Fruit fly (Drosophila melanogaster) whole organism, prepupa: Measurements from ENCODE around the gene CG13639.

Experiments used
- Blimp-1 ChIP-seq: fragments of 200-800 bp; sonication (Bioruptor generic); optimal IDR thresholded peaks from 3 replicates; lab custom pipeline; 2017; ENCODE audit warnings: missing biosample characterization, missing genetic modification characterization, mild to moderate bottlenecking, moderate library complexity, missing genetic modification reagents
- CG10631 ChIP-seq: fragments of 200-800 bp; sonication (Bioruptor generic); optimal IDR thresholded peaks from 2 replicates; lab custom pipeline; 2016; ENCODE audit warnings: missing biosample characterization, missing genetic modification characterization
- CG10669 ChIP-seq: fragments of 200-800 bp; sonication (Bioruptor generic); optimal IDR thresholded peaks from 3 replicates; lab custom pipeline; 2018; ENCODE audit warnings: missing biosample characterization, mild to moderate bottlenecking, missing genetic modification characterization, moderate library complexity
- CG11762 ChIP-seq: fragments of 200-800 bp; sonication (Bioruptor generic); optimal IDR thresholded peaks from 3 replicates; lab custom pipeline; 2016; ENCODE audit warnings: missing biosample characterization, missing genetic modification characterization; ENCODE audit not compliant: insufficient read depth
- CG11902 ChIP-seq: fragments of 200-800 bp; sonication (Bioruptor generic); optimal IDR thresholded peaks from 3 replicates; lab custom pipeline; 2016; ENCODE audit warnings: missing biosample characterization, missing genetic modification characterization
- CG15336 ChIP-seq: fragments of 200-800 bp; sonication (Bioruptor generic); IDR thresholded peaks from 2 replicates; pipeline ENCODE4 v1.3.6; 2022; ENCODE audit warnings: missing biosample characterization, missing genetic modification characterization
- CG16779 ChIP-seq: fragments of 200-800 bp; sonication (Bioruptor generic); optimal IDR thresholded peaks from 3 replicates; lab custom pipeline; 2017; ENCODE audit warnings: missing biosample characterization, mild to moderate bottlenecking, missing genetic modification characterization
- CG3032 ChIP-seq: fragments of 200-800 bp; optimal IDR thresholded peaks from 2 replicates; lab custom pipeline; 2019; ENCODE audit warnings: missing biosample characterization, mild to moderate bottlenecking, missing genetic modification characterization, moderate library complexity
- CG31627 ChIP-seq: fragments of 200-800 bp; sonication (Bioruptor generic); optimal IDR thresholded peaks from 3 replicates; lab custom pipeline; 2016; ENCODE audit warnings: missing biosample characterization, missing genetic modification characterization
- CG32006 ChIP-seq: fragments of 200-800 bp; sonication (Bioruptor generic); optimal IDR thresholded peaks from 3 replicates; lab custom pipeline; 2017; ENCODE audit warnings: missing biosample characterization, mild to moderate bottlenecking, missing genetic modification characterization
- CG34406 ChIP-seq: fragments of 200-800 bp; sonication (Bioruptor generic); optimal IDR thresholded peaks from 3 replicates; lab custom pipeline; 2016; ENCODE audit warnings: missing biosample characterization, missing genetic modification characterization
- CG3919 ChIP-seq: fragments of 200-800 bp; sonication (Bioruptor generic); optimal IDR thresholded peaks from 3 replicates; lab custom pipeline; 2016; ENCODE audit warnings: missing biosample characterization, missing genetic modification characterization
- CG4318 ChIP-seq: fragments of 200-800 bp; sonication (Bioruptor generic); optimal IDR thresholded peaks from 3 replicates; lab custom pipeline; 2017; ENCODE audit warnings: missing biosample characterization, mild to moderate bottlenecking, missing genetic modification characterization
- CG6276 ChIP-seq: fragments of 200-800 bp; sonication (Bioruptor generic); optimal IDR thresholded peaks from 2 replicates; lab custom pipeline; 2017; ENCODE audit warnings: missing biosample characterization, mild to moderate bottlenecking, missing genetic modification characterization
- CG6792 ChIP-seq: fragments of 200-800 bp; sonication (Bioruptor generic); optimal IDR thresholded peaks from 3 replicates; lab custom pipeline; 2016; ENCODE audit warnings: missing biosample characterization, missing genetic modification characterization
- CG6854 ChIP-seq: fragments of 200-800 bp; sonication (Bioruptor generic); optimal IDR thresholded peaks from 2 replicates; lab custom pipeline; 2017; ENCODE audit warnings: missing biosample characterization, mild to moderate bottlenecking, missing genetic modification characterization
- CG7368 ChIP-seq: fragments of 200-800 bp; sonication (Bioruptor generic); optimal IDR thresholded peaks from 3 replicates; lab custom pipeline; 2016; ENCODE audit warnings: missing biosample characterization, missing genetic modification characterization
- CG8119 ChIP-seq: fragments of 200-800 bp; sonication (Bioruptor generic); IDR thresholded peaks from 3 replicates; pipeline ENCODE4 v1.3.6; 2022; ENCODE audit warnings: missing biosample characterization, missing genetic modification characterization
- CG8319 ChIP-seq: fragments of 200-800 bp; sonication (Bioruptor generic); optimal IDR thresholded peaks from 3 replicates; lab custom pipeline; 2016; ENCODE audit warnings: missing biosample characterization, missing genetic modification characterization
- CG8632 ChIP-seq: fragments of 200-800 bp; sonication (Bioruptor generic); optimal IDR thresholded peaks from 3 replicates; lab custom pipeline; 2016; ENCODE audit warnings: missing biosample characterization, missing genetic modification characterization
- CG9139 ChIP-seq: fragments of 200-800 bp; sonication (Bioruptor generic); optimal IDR thresholded peaks from 3 replicates; lab custom pipeline; 2017; ENCODE audit warnings: missing biosample characterization, mild to moderate bottlenecking, missing genetic modification characterization
- Eip75B ChIP-seq: fragments of 200-800 bp; sonication (Bioruptor generic); optimal IDR thresholded peaks from 3 replicates; lab custom pipeline; 2016; ENCODE audit warnings: missing biosample characterization, missing genetic modification characterization
- Eip78C ChIP-seq: fragments of 200-800 bp; sonication (Bioruptor generic); peaks from one replicate; lab custom pipeline; 2016; ENCODE audit warnings: missing biosample characterization, missing genetic modification characterization
- Eip93F ChIP-seq: fragments of 200-800 bp; sonication (Bioruptor generic); optimal IDR thresholded peaks from 2 replicates; lab custom pipeline; 2016; ENCODE audit warnings: missing biosample characterization, mild to moderate bottlenecking, missing genetic modification characterization
- Hr38 ChIP-seq: sonication (Bioruptor generic); optimal IDR thresholded peaks from 2 replicates; lab custom pipeline; 2016; ENCODE audit warnings: missing biosample characterization, missing genetic modification characterization
- Hr39 ChIP-seq: fragments of 200-800 bp; sonication (Bioruptor generic); optimal IDR thresholded peaks from 2 replicates; lab custom pipeline; 2016; ENCODE audit warnings: missing biosample characterization, missing genetic modification characterization
- Hr4 ChIP-seq: fragments of 200-800 bp; sonication (Bioruptor generic); optimal IDR thresholded peaks from 3 replicates; lab custom pipeline; 2016; ENCODE audit warnings: missing biosample characterization, missing genetic modification characterization
- OdsH ChIP-seq: fragments of 200-800 bp; sonication (Bioruptor generic); optimal IDR thresholded peaks from 3 replicates; lab custom pipeline; 2016; ENCODE audit warnings: missing biosample characterization, missing genetic modification characterization
- Smox ChIP-seq: fragments of 200-800 bp; sonication (Bioruptor generic); optimal IDR thresholded peaks from 3 replicates; lab custom pipeline; 2016; ENCODE audit warnings: missing biosample characterization, missing genetic modification characterization
- Sox14 ChIP-seq: fragments of 200-800 bp; sonication (Bioruptor generic); optimal IDR thresholded peaks from 3 replicates; lab custom pipeline; 2016; ENCODE audit warnings: missing biosample characterization, missing genetic modification characterization
- Sox15 ChIP-seq: fragments of 200-800 bp; sonication (Bioruptor generic); optimal IDR thresholded peaks from 3 replicates; lab custom pipeline; 2016; ENCODE audit warnings: missing biosample characterization, missing genetic modification characterization
- acj6 ChIP-seq: fragments of 200-800 bp; sonication (Bioruptor generic); optimal IDR thresholded peaks from 3 replicates; lab custom pipeline; 2016; ENCODE audit warnings: missing biosample characterization, missing genetic modification characterization
- cyc ChIP-seq: fragments of 200-800 bp; sonication (Bioruptor generic); optimal IDR thresholded peaks from 3 replicates; lab custom pipeline; 2016; ENCODE audit warnings: missing biosample characterization, missing genetic modification characterization
- dac ChIP-seq: fragments of 200-800 bp; sonication (Bioruptor generic); optimal IDR thresholded peaks from 2 replicates; lab custom pipeline; 2017; ENCODE audit warnings: missing biosample characterization, mild to moderate bottlenecking, missing genetic modification characterization
- dsx ChIP-seq: fragments of 200-800 bp; optimal IDR thresholded peaks from 3 replicates; lab custom pipeline; 2019; ENCODE audit warnings: missing biosample characterization, mild to moderate bottlenecking, missing genetic modification characterization, moderate library complexity; ENCODE audit not compliant: poor library complexity, severe bottlenecking
- eg ChIP-seq: fragments of 200-800 bp; sonication (Bioruptor generic); IDR thresholded peaks from 3 replicates; pipeline ENCODE4 v1.3.6; 2022; ENCODE audit warnings: missing biosample characterization, missing genetic modification characterization
- fkh ChIP-seq: fragments of 200-800 bp; sonication (Bioruptor generic); optimal IDR thresholded peaks from 3 replicates; lab custom pipeline; 2017; ENCODE audit warnings: missing biosample characterization, mild to moderate bottlenecking, missing genetic modification characterization, moderate library complexity
- net ChIP-seq: fragments of 200-800 bp; sonication (Bioruptor generic); optimal IDR thresholded peaks from 3 replicates; lab custom pipeline; 2016; ENCODE audit warnings: missing biosample characterization, missing genetic modification characterization
- pdm3 ChIP-seq: fragments of 200-800 bp; sonication (Bioruptor generic); optimal IDR thresholded peaks from 3 replicates; lab custom pipeline; 2016; ENCODE audit warnings: missing biosample characterization, missing genetic modification characterization
- salr ChIP-seq, 2 experiments: fragments of 200-800 bp; sonication (Bioruptor generic); optimal IDR thresholded peaks; 3 replicates each; lab custom pipeline; 2016 to 2018; ENCODE audit warnings: missing biosample characterization in 2 of 2, missing genetic modification characterization in 2 of 2, mild to moderate bottlenecking in 1 of 2
- ss ChIP-seq, 2 experiments: fragments of 200-800 bp; sonication (Bioruptor generic); optimal IDR thresholded peaks; 2 replicates in 1 of 2; 3 replicates in 1 of 2; lab custom pipeline; 2017 to 2018; ENCODE audit warnings: mild to moderate bottlenecking in 2 of 2, missing biosample characterization in 2 of 2, missing genetic modification characterization in 2 of 2, moderate library complexity in 1 of 2
- svp ChIP-seq: fragments of 200-800 bp; sonication (Bioruptor generic); peaks from one replicate; lab custom pipeline; 2016; ENCODE audit warnings: missing biosample characterization, missing genetic modification characterization
- vri ChIP-seq: fragments of 200-800 bp; sonication (Bioruptor generic); optimal IDR thresholded peaks from 3 replicates; lab custom pipeline; 2016; ENCODE audit warnings: missing biosample characterization, mild to moderate bottlenecking, missing genetic modification characterization

The CG13639 gene

DNA sequence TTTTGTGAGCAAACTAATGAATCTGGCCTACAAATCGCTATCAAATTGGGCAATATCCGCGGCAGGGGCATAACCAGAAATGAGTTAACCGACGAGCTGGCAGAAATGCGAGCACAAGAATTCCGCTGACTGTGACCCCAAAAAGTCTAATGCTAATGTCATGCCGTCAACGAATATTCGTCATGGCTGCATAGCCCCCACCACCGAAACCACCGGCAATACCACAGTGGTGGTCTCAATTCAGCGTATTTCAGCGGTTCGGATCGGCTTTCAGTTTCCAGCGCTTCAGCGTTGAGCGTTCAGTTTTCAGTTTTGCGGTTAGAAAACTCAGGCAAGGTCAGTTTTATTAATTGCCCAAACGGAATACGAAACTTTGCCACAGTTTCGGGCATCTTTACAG is 30.1 kb upstream of the CG13639 start:
- no peak for TF ChIP-seq Smox (GFP tag; lab: Kevin White, UChicago)

DNA sequence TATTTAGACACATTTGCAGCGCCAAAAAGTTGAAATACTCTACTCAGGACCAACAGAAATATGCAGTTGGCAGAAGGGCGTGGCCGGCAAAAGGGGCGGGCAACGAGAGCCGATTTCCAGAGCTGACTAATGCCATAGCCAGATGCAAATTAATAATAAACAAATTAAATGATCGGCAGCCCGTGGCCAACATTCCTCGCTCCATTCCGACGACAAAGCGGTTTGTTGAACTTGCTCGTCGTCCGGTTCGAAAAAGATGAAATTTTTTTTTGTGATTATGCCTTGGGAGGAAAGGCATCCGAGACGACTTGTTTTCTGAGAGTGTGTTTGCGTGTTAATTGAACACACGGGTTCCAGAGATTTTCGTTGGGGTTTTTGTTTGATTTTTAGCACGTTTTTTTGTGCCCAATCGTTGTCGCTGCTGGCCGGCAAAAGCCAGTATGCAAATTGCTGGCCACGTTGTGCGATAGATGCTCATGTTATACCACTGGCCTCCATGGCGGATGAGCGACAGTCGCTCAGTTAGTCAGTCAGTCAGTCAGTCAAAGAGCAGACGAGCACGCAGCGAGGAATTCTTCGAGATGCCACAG is 29.2 kb upstream of the CG13639 start:
- TF ChIP-seq svp (GFP tag; lab: Kevin White, UChicago) (no peak), CG6854 (GFP tag; lab: Kevin White, UChicago) (peak; percentile 25), CG11902 (GFP tag; lab: Kevin White, UChicago) (no peak), Eip78C (GFP tag; lab: Kevin White, UChicago) (peak; percentile 41), CG9139 (GFP tag; lab: Kevin White, UChicago) (no peak), CG16779 (no peak), fkh (GFP tag; lab: Kevin White, UChicago) (peak; percentile 30)

DNA sequence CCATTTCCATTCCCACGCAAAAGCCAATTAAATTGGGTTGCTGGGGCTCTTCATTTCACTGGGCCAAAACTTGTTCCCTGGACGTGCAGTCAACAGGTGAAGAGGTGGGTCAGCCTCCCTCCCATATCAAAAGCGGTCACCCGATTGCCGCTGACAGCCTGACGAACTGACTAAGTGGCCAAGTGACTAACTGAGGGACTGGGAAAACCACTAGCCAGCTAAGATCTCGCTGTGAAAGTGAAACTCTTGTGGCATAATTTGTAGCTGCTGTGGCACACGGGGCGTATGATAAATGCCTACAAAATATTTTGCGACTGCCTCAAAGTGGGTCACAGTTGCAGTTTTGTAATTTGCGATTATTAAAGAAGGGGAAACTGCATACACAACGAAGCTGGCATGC is 28.3 kb upstream of the CG13639 start:
- TF ChIP-seq Blimp-1 (GFP tag; lab: Kevin White, UChicago) (peak; percentile 51), CG32006 (GFP tag; lab: Kevin White, UChicago) (no peak), CG10669 (GFP tag; lab: Kevin White, UChicago) (no peak), Sox15 (no peak), CG15336 (GFP tag; lab: Robert Waterston, UW) (no peak), Sox14 (GFP tag; lab: Kevin White, UChicago) (no peak)

DNA sequence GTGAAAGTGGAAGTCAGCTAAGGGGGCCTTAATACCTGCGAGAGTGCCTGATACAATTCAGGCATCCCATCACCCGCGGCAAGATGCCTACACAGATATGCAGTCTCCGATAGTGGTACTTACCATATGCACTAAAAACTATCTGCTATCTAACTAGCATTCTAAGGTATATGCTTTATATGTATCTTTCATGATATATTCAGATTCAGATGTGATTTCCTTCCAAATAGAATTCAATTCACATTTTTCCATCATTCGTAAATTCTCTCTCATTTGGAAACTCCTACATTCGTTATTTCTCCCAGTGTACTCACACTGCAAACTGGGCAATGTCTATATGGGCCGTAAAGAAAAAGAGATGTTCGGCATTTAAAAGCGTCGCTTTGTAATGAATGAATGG is 26.3 kb upstream of the CG13639 start:
- TF ChIP-seq Hr39 (no peak), CG6276 (GFP tag; lab: Kevin White, UChicago) (peak; percentile 42), CG16779 (no peak), net (GFP tag; lab: Kevin White, UChicago) (peak; percentile 39), cyc (no peak), CG7368 (peak; percentile 25), CG8319 (GFP tag; lab: Kevin White, UChicago) (peak; percentile 1), CG6854 (GFP tag; lab: Kevin White, UChicago) (no peak), Eip75B (GFP tag; lab: Kevin White, UChicago) (peak; percentile 34), svp (GFP tag; lab: Kevin White, UChicago) (peak; percentile 20), CG8119 (GFP tag; lab: Robert Waterston, UW) (peak; percentile 41; the same call in 2 of the 3 replicates), acj6 (GFP tag; lab: Kevin White, UChicago) (no peak), CG11902 (GFP tag; lab: Kevin White, UChicago) (peak; percentile 30), CG31627 (GFP tag; lab: Kevin White, UChicago) (no peak), CG10631 (no peak), CG3032 (tag; lab: Kevin White, UChicago) (no peak), Hr38 (no peak), dsx (GFP tag; lab: Kevin White, UChicago) (no peak), salr (GFP tag; optimal IDR thresholded peaks at IDR 0.05; lab: Kevin White, UChicago) (peak in 1 of 2 experiments; percentile 16), eg (0 out of 3 replicates have a peak, but pooled peaks have one; percentile 38), CG3919 (GFP tag; lab: Kevin White, UChicago) (peak; percentile 46), Sox15 (peak; percentile 17), CG34406 (GFP tag; lab: Kevin White, UChicago) (peak; percentile 63), vri (GFP tag; lab: Kevin White, UChicago) (no peak), OdsH (peak; percentile 44), CG15336 (GFP tag; lab: Robert Waterston, UW) (peak; percentile 68), CG32006 (GFP tag; lab: Kevin White, UChicago) (peak; percentile 78), CG6792 (peak; percentile 22), CG10669 (GFP tag; lab: Kevin White, UChicago) (no peak), Hr4 (GFP tag; lab: Kevin White, UChicago) (peak; percentile 80), ss (GFP tag; optimal IDR thresholded peaks at IDR 0.05; lab: Kevin White, UChicago) (no peak), pdm3 (GFP tag; lab: Kevin White, UChicago) (peak; percentile 53), Eip93F (GFP tag; lab: Kevin White, UChicago) (no peak), Sox14 (GFP tag; lab: Kevin White, UChicago) (no peak), Blimp-1 (GFP tag; lab: Kevin White, UChicago) (peak; percentile 5), dac (peak; percentile 13), CG11762 (no peak), CG9139 (GFP tag; lab: Kevin White, UChicago) (no peak), CG4318 (GFP tag; lab: Kevin White, UChicago) (peak; percentile 62), CG8632 (peak; percentile 2)
